Worm (Caenorhabditis elegans) whole organism, young adult: Measurements from ENCODE around the gene nspg-6.

ENCODE experiments used
- nfyb-1 ChIP-seq: fragments of 200-800 bp; sonication (Bioruptor generic); IDR thresholded peaks from 2 replicates; pipeline ENCODE4 v1.3.6; 2022; ENCODE audit warnings: missing genetic modification reagents, missing genetic modification characterization, missing compliant biosample characterization
- snpc-1.1 ChIP-seq: sonication (generic microtip); optimal IDR thresholded peaks from 2 replicates; lab custom pipeline; 2017; ENCODE audit warnings: missing genetic modification characterization, mild to moderate bottlenecking, missing compliant biosample characterization, antibody characterized with exemption, moderate library complexity, missing genotype, missing genetic modification reagents; ENCODE audit not compliant: insufficient read depth

DNA sequence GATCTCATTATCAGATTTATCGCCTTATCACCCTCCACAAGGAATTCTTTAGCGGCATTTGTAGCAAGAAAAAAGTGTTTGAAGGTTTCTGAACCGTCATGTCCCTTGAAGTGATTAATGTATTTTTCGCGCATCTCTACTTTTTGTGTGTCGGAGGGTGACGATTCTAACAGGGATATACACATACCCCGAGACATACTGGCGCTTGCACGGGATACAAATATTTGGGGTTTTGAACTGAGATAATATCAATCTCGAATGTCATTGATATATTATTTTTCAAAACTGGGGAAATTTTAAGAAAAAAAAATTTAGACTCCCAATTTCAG is 9.2 kb downstream of the nspg-6 start:
- TF ChIP-seq snpc-1.1 (tag; lab: Kevin White, UChicago), result no peak
- no peak for TF ChIP-seq nfyb-1 (GFP tag; lab: Robert Waterston, UW)
